Fruit fly (Drosophila melanogaster) whole organism, embryonic: ENCODE data around the gene RpS26.

Experiments used
- Aef1 ChIP-seq: fragments of 200-800 bp; sonication (Bioruptor generic); IDR thresholded peaks from 3 replicates; pipeline ENCODE4 v1.3.6; 2022; ENCODE audit warnings: missing biosample characterization, missing genetic modification characterization
- Asciz ChIP-seq: fragments of 200-800 bp; sonication (Bioruptor generic); optimal IDR thresholded peaks from 2 replicates; lab custom pipeline; 2017; ENCODE audit warnings: missing biosample characterization, mild to moderate bottlenecking, missing genetic modification characterization, missing genetic modification reagents
- Atf-2 ChIP-seq: fragments of 200-800 bp; sonication (Bioruptor generic); optimal IDR thresholded peaks from 2 replicates; lab custom pipeline; 2016; ENCODE audit warnings: missing biosample characterization, missing genetic modification characterization
- Awh ChIP-seq: fragments of 200-800 bp; sonication (Bioruptor generic); IDR thresholded peaks from 2 replicates; pipeline ENCODE4, ENCODE4 v1.3.6; 2022; ENCODE audit warnings: missing biosample characterization, missing genetic modification characterization
- CG10979 ChIP-seq: fragments of 200-800 bp; sonication (Bioruptor generic); optimal IDR thresholded peaks from 2 replicates; lab custom pipeline; 2018; ENCODE audit warnings: missing biosample characterization, mild to moderate bottlenecking, missing genetic modification characterization, moderate library complexity
- CG13894 ChIP-seq: fragments of 200-800 bp; sonication (Bioruptor generic); optimal IDR thresholded peaks from 3 replicates; lab custom pipeline; 2018; ENCODE audit warnings: missing biosample characterization, mild to moderate bottlenecking, missing genetic modification characterization, moderate library complexity
- CG14710 ChIP-seq: fragments of 200-800 bp; sonication (Bioruptor generic); optimal IDR thresholded peaks from 3 replicates; lab custom pipeline; 2019; ENCODE audit warnings: missing biosample characterization, mild to moderate bottlenecking, missing genetic modification characterization, moderate library complexity
- CG15269 ChIP-seq: fragments of 200-800 bp; sonication (Bioruptor generic); optimal IDR thresholded peaks from 2 replicates; lab custom pipeline; 2018; ENCODE audit warnings: missing biosample characterization, mild to moderate bottlenecking, missing genetic modification characterization, moderate library complexity
- CG15479 ChIP-seq: fragments of 200-800 bp; sonication (Bioruptor generic); optimal IDR thresholded peaks from 3 replicates; lab custom pipeline; 2019; ENCODE audit warnings: missing biosample characterization, mild to moderate bottlenecking, missing genetic modification characterization, moderate library complexity
- CG15514 ChIP-seq: fragments of 200-800 bp; sonication (Bioruptor generic); optimal IDR thresholded peaks from 3 replicates; lab custom pipeline; 2017; ENCODE audit warnings: missing biosample characterization, missing genetic modification characterization, mild to moderate bottlenecking, moderate library complexity, missing genetic modification reagents
- CG16813 ChIP-seq: fragments of 200-800 bp; sonication (Bioruptor generic); IDR thresholded peaks from 3 replicates; pipeline ENCODE4 v1.3.6; 2022; ENCODE audit warnings: missing biosample characterization, missing genetic modification characterization; ENCODE audit not compliant: partially characterized antibody
- CG17385 ChIP-seq: fragments of 200-800 bp; sonication (Bioruptor generic); optimal IDR thresholded peaks from 3 replicates; lab custom pipeline; 2018; ENCODE audit warnings: missing biosample characterization, mild to moderate bottlenecking, missing genetic modification characterization
- CG2889 ChIP-seq: fragments of 200-800 bp; sonication (Bioruptor generic); IDR thresholded peaks from 3 replicates; pipeline ENCODE4 v1.3.6; 2022; ENCODE audit warnings: missing biosample characterization, missing genetic modification characterization
- CG30020 ChIP-seq: fragments of 200-800 bp; optimal IDR thresholded peaks from 2 replicates; lab custom pipeline; 2019; ENCODE audit warnings: missing biosample characterization, mild to moderate bottlenecking, missing genetic modification characterization, moderate library complexity
- CG3163 ChIP-seq: fragments of 200-800 bp; sonication (Bioruptor generic); optimal IDR thresholded peaks from 3 replicates; lab custom pipeline; 2016; ENCODE audit warnings: missing biosample characterization, missing genetic modification characterization
- CG32767 ChIP-seq: fragments of 200-800 bp; sonication (Bioruptor generic); IDR thresholded peaks from 2 replicates; pipeline ENCODE4 v1.3.6; 2022; ENCODE audit warnings: missing biosample characterization, missing genetic modification characterization
- CG32772 ChIP-seq: fragments of 200-800 bp; sonication (Bioruptor generic); IDR thresholded peaks from 2 replicates; pipeline ENCODE4 v1.3.6; 2022; ENCODE audit warnings: missing biosample characterization, missing genetic modification characterization
- CG34224 ChIP-seq: fragments of 200-800 bp; sonication (Bioruptor generic); IDR thresholded peaks from 3 replicates; pipeline ENCODE4 v1.3.6; 2022; ENCODE audit warnings: missing biosample characterization, missing genetic modification characterization; ENCODE audit not compliant: partially characterized antibody
- CG4282 ChIP-seq: fragments of 200-800 bp; sonication (Bioruptor generic); optimal IDR thresholded peaks from 2 replicates; lab custom pipeline; 2016; ENCODE audit warnings: missing biosample characterization, missing genetic modification characterization
- CG6254 ChIP-seq: fragments of 200-800 bp; sonication (Bioruptor generic); optimal IDR thresholded peaks from 3 replicates; lab custom pipeline; 2017; ENCODE audit warnings: mild to moderate bottlenecking, missing biosample characterization, missing genetic modification reagents, missing genetic modification characterization
- CG6683 ChIP-seq: fragments of 200-800 bp; sonication (Bioruptor generic); optimal IDR thresholded peaks from 2 replicates; lab custom pipeline; 2017; ENCODE audit warnings: missing biosample characterization, mild to moderate bottlenecking, missing genetic modification characterization, missing genetic modification reagents
- CG7786 ChIP-seq: fragments of 200-800 bp; sonication (Bioruptor generic); optimal IDR thresholded peaks from 2 replicates; lab custom pipeline; 2016; ENCODE audit warnings: missing biosample characterization, missing genetic modification characterization
- CG8359 ChIP-seq: fragments of 200-800 bp; sonication (Bioruptor generic); optimal IDR thresholded peaks from 2 replicates; lab custom pipeline; 2017; ENCODE audit warnings: missing biosample characterization, mild to moderate bottlenecking, missing genetic modification characterization, borderline replicate concordance
- CkIIα-i1 ChIP-seq: fragments of 200-800 bp; sonication (Bioruptor generic); IDR thresholded peaks from 2 replicates; pipeline ENCODE4 v1.3.6; 2022; ENCODE audit warnings: missing biosample characterization, missing genetic modification characterization
- Dfd ChIP-seq, 2 experiments: fragments of >200 bp; optimal IDR thresholded peaks; 2 replicates each; lab custom pipeline; 2017; ENCODE audit warnings: missing biosample characterization in 2 of 2, missing genetic modification characterization in 2 of 2
- Fer3 ChIP-seq: fragments of 200-800 bp; sonication (Bioruptor generic); optimal IDR thresholded peaks from 2 replicates; lab custom pipeline; 2018; ENCODE audit warnings: missing biosample characterization, mild to moderate bottlenecking, missing genetic modification characterization, moderate library complexity
- Hand ChIP-seq: fragments of 200-800 bp; sonication (Bioruptor generic); optimal IDR thresholded peaks from 2 replicates; lab custom pipeline; 2017; ENCODE audit warnings: mild to moderate bottlenecking, missing biosample characterization, missing genetic modification reagents, missing genetic modification characterization
- Hey ChIP-seq: fragments of 200-800 bp; sonication (Bioruptor generic); optimal IDR thresholded peaks from 3 replicates; lab custom pipeline; 2018; ENCODE audit warnings: missing biosample characterization, mild to moderate bottlenecking, missing genetic modification characterization
- Lim3 ChIP-seq: fragments of 200-800 bp; sonication (Bioruptor generic); IDR thresholded peaks from 2 replicates; pipeline ENCODE4 v1.3.6; 2022; ENCODE audit warnings: missing biosample characterization, missing genetic modification characterization
- PHDP ChIP-seq: fragments of 200-800 bp; sonication (Bioruptor generic); optimal IDR thresholded peaks from 3 replicates; lab custom pipeline; 2018; ENCODE audit warnings: missing biosample characterization, mild to moderate bottlenecking, missing genetic modification characterization, moderate library complexity
- Sin3A ChIP-seq: fragments of >200 bp; optimal IDR thresholded peaks from 2 replicates; lab custom pipeline; 2018
- Six4 ChIP-seq: fragments of 200-800 bp; sonication (Bioruptor generic); optimal IDR thresholded peaks from 2 replicates; lab custom pipeline; 2016; ENCODE audit warnings: missing biosample characterization, missing genetic modification characterization
- Xbp1 ChIP-seq: fragments of 200-800 bp; sonication (Bioruptor generic); optimal IDR thresholded peaks from 3 replicates; lab custom pipeline; 2016; ENCODE audit warnings: missing biosample characterization, mild to moderate bottlenecking, missing genetic modification characterization
- az2 ChIP-seq: fragments of 200-800 bp; sonication (Bioruptor generic); optimal IDR thresholded peaks from 3 replicates; lab custom pipeline; 2016; ENCODE audit warnings: missing biosample characterization, missing genetic modification characterization
- btn ChIP-seq: fragments of 200-800 bp; sonication (Bioruptor generic); optimal IDR thresholded peaks from 2 replicates; lab custom pipeline; 2016; ENCODE audit warnings: missing biosample characterization, missing genetic modification characterization
- cas ChIP-seq: fragments of 200-800 bp; sonication (Bioruptor generic); IDR thresholded peaks from 2 replicates; pipeline ENCODE4 v1.3.6; 2022; ENCODE audit warnings: missing biosample characterization, missing genetic modification characterization
- crc ChIP-seq: fragments of 200-800 bp; sonication (Bioruptor generic); optimal IDR thresholded peaks from 2 replicates; lab custom pipeline; 2016; ENCODE audit warnings: missing biosample characterization, missing genetic modification characterization
- dpn ChIP-seq, 2 experiments: fragments of 200-800 bp; sonication (Bioruptor generic); optimal IDR thresholded peaks; 3 replicates each; lab custom pipeline; 2016; ENCODE audit warnings: missing biosample characterization in 2 of 2, missing genetic modification characterization in 2 of 2
- fd3F ChIP-seq: fragments of 200-800 bp; sonication (Bioruptor generic); optimal IDR thresholded peaks from 2 replicates; lab custom pipeline; 2018; ENCODE audit warnings: missing biosample characterization, mild to moderate bottlenecking, missing genetic modification characterization, moderate library complexity
- fd96Cb ChIP-seq: fragments of 200-800 bp; sonication (Bioruptor generic); optimal IDR thresholded peaks from 2 replicates; lab custom pipeline; 2018; ENCODE audit warnings: missing biosample characterization, mild to moderate bottlenecking, missing genetic modification characterization, moderate library complexity
- gem ChIP-seq: fragments of 200-800 bp; sonication (Bioruptor generic); optimal IDR thresholded peaks from 2 replicates; lab custom pipeline; 2019; ENCODE audit warnings: missing biosample characterization, mild to moderate bottlenecking, missing genetic modification characterization, moderate library complexity
- gsb-n ChIP-seq: fragments of 200-800 bp; sonication (Bioruptor generic); optimal IDR thresholded peaks from 3 replicates; lab custom pipeline; 2018; ENCODE audit warnings: missing biosample characterization, mild to moderate bottlenecking, missing genetic modification characterization
- kni ChIP-seq: fragments of 200-800 bp; sonication (Bioruptor generic); optimal IDR thresholded peaks from 3 replicates; lab custom pipeline; 2017; ENCODE audit warnings: mild to moderate bottlenecking, missing biosample characterization, missing genetic modification reagents, missing genetic modification characterization
- lola ChIP-seq, 3 experiments: fragments of >200 bp in 2 of 3; fragments of 200-800 bp in 1 of 3; sonication (Bioruptor generic) in 1 of 3; optimal IDR thresholded peaks; 2 replicates each; lab custom pipeline; 2017 to 2019; ENCODE audit warnings: missing biosample characterization in 3 of 3, missing genetic modification characterization in 3 of 3, mild to moderate bottlenecking in 1 of 3, moderate library complexity in 1 of 3
- otp ChIP-seq: fragments of 200-800 bp; sonication (Bioruptor generic); IDR thresholded peaks from 3 replicates; pipeline ENCODE4, ENCODE4 v1.3.6; 2022; ENCODE audit warnings: missing biosample characterization, missing genetic modification characterization
- salm ChIP-seq: fragments of 200-800 bp; sonication (Bioruptor generic); optimal IDR thresholded peaks from 2 replicates; lab custom pipeline; 2018; ENCODE audit warnings: missing biosample characterization, mild to moderate bottlenecking, missing genetic modification characterization
- sug ChIP-seq: fragments of 200-800 bp; optimal IDR thresholded peaks from 2 replicates; lab custom pipeline; 2019; ENCODE audit warnings: missing biosample characterization, mild to moderate bottlenecking, missing genetic modification characterization, moderate library complexity
- twi ChIP-seq: fragments of 200-800 bp; optimal IDR thresholded peaks from 2 replicates; lab custom pipeline; 2019; ENCODE audit warnings: missing biosample characterization, mild to moderate bottlenecking, missing genetic modification characterization, moderate library complexity
- vfl ChIP-seq: fragments of 200-800 bp; sonication (Bioruptor generic); optimal IDR thresholded peaks from 2 replicates; lab custom pipeline; 2016; ENCODE audit warnings: missing biosample characterization, missing genetic modification characterization

The RpS26 gene

DNA sequence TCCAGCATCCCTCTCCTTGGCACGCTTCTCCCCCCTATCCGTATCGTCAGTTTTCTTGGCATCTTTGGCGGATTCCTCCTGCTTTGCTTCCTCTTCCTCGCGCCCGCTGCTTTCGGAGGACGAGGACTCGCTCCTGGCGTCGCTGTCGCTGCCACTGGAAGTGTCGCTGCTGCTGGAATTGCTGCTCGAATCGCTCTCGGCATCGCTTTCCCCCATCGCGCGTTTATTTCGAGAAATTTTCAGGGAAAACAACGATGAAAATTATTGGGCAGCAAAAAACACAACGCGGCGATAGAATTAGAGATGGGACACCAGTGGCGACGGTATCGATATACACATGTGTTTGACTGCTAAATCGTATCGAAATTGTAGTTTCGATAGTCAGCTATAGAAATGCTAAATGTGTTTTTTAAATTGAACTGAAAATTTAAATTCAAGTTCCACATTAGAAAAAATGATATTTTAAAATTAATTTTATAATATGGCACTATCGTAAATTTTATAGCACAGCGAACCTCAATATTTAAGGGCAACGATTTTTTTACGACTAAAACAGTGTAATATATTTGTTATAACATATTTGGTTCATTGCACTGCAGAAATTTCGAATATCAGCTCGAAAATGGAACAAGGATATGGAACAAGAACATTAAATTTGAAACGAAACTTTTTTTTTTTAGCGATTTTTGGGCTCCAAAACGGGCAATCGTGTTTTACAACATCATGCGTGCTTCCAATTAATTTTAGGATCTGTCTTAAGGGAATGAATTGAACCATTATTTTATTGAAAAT is 5.8 kb upstream of the RpS26 start, which contains the start of gene ncm (continued):
- TF ChIP-seq CG15269 (no peak), CG13894 (tag; lab: Kevin White, UChicago) (no peak), PHDP (tag; lab: Kevin White, UChicago) (no peak), CG7786 (GFP tag; lab: Kevin White, UChicago) (no peak), dpn (GFP tag; optimal IDR thresholded peaks at IDR 0.05; lab: Kevin White, UChicago) (no peak), CG2889 (no peak), CG32767 (no peak), CG8359 (GFP tag; lab: Kevin White, UChicago) (no peak), Fer3 (tag; lab: Kevin White, UChicago) (no peak), CkIIα-i1 (GFP tag; lab: Robert Waterston, UW) (no peak), Atf-2 (GFP tag; lab: Kevin White, UChicago) (no peak), lola (GFP tag; optimal IDR thresholded peaks at IDR 0.05; lab: Kevin White, UChicago) (peak in 1 of 3 experiments; percentile 3), gem (tag; lab: Kevin White, UChicago) (no peak), crc (GFP tag; lab: Kevin White, UChicago) (no peak), CG10979 (tag; lab: Kevin White, UChicago) (no peak), Hand (GFP tag; lab: Kevin White, UChicago) (no peak), salm (no peak), Awh (no peak), Hey (no peak), CG15514 (GFP tag; lab: Kevin White, UChicago) (peak; percentile 63), Six4 (GFP tag; lab: Kevin White, UChicago) (no peak), Aef1 (GFP tag; lab: Robert Waterston, UW) (no peak), CG6254 (GFP tag; lab: Kevin White, UChicago) (no peak), az2 (GFP tag; lab: Kevin White, UChicago) (no peak), Sin3A (lab: Kevin White, UChicago) (peak; percentile 72), twi (no peak), CG32772 (GFP tag; lab: Robert Waterston, UW) (no peak), CG4282 (no peak), CG16813 (GFP tag; lab: Robert Waterston, UW) (peak; percentile 89), sug (tag; lab: Kevin White, UChicago) (no peak), CG34224 (GFP tag; lab: Robert Waterston, UW) (peak; percentile 92), CG17385 (peak; percentile 96), cas (GFP tag; lab: Robert Waterston, UW) (no peak), CG30020 (tag; lab: Kevin White, UChicago) (peak; percentile 96), btn (GFP tag; lab: Kevin White, UChicago) (no peak), vfl (GFP tag; lab: Kevin White, UChicago) (no peak), fd96Cb (no peak), CG15479 (no peak), Asciz (GFP tag; lab: Kevin White, UChicago) (no peak), Lim3 (no peak), CG14710 (tag; lab: Kevin White, UChicago) (peak; percentile 64), fd3F (GFP tag; lab: Kevin White, UChicago) (no peak), CG6683 (no peak), gsb-n (no peak), Xbp1 (GFP tag; lab: Kevin White, UChicago) (peak; percentile 27), otp (GFP tag; lab: Robert Waterston, UW) (no peak), kni (GFP tag; lab: Kevin White, UChicago) (no peak), CG3163 (GFP tag; lab: Kevin White, UChicago) (no peak), Dfd (GFP tag; optimal IDR thresholded peaks at IDR 0.05; lab: Kevin White, UChicago) (no peak)
